Worm (Caenorhabditis elegans): Measurements from ENCODE around the gene grsp-1.

Gene grsp-1

DNA sequence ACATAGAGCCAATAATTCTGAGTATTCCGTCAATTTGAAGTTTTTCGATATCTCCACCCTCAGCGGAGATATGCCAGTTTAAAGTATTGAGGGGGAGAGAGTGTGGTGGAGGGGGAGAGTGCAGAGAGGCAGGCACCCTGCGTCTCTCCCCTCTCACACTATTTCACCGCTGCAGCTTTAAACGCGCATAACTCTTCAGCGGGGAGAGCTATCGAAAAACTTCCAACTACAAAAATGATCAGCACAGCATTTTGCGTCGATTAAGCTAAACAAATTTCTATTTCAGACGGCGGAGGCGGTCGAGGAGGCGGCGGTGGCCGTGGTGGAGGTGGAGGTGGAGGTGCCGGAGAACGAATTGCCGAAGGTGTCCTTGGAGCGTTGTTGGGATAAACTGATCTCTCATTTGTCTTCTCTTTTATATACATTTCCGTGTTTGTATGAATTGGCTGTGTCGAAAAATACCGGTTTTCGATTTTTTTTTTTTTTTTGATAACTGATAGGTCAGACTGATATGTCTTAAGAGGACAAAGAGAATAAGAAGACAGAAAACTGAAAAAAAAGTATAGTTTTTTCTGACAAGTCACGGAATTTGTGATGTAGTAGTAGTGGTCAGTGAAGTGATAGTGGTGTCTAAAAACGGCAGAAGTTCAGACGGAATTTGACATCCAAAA is 2.5 kb downstream of the grsp-1 start:
- peak; percentile 4 for TF ChIP-seq lin-13 (GFP tag; optimal IDR thresholded peaks at IDR 0.05)
- peak; percentile 21 for TF ChIP-seq ama-1 (optimal IDR thresholded peaks at IDR 0.05)
- peak; percentile 11 for TF ChIP-seq nhr-21 (tag; optimal IDR thresholded peaks at IDR 0.05)
- TF ChIP-seq sma-9 (GFP tag; optimal IDR thresholded peaks at IDR 0.05): no peak
- TF ChIP-seq sma-9 (tag; optimal IDR thresholded peaks at IDR 0.05): no peak
- peak; percentile 32 for TF ChIP-seq Y55F3AM.14 (GFP tag; optimal IDR thresholded peaks at IDR 0.05)
- no peak for TF ChIP-seq crh-2 (tag; optimal IDR thresholded peaks at IDR 0.05)

DNA sequence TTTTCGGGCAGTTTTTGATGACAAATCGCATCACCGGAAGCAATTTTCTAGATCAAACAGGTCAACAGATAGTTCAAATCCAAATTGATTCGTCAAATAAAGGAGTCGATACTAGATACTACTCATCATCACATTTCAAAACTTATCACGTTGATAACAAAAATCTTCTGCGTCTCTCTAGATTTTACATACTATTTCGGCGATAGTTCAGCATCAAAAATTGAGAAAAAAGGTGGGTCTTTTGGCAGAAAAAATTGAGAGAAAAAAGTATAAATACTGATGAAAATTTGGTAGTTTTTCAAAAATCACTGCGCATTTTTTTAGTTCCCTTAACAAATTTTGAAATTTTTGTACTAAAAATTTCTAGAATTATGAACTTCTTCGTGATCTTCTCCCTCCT is 3.9 kb downstream of the grsp-1 start, which contains the start of gene nlp-26:
Gene nlp-26 (plus strand): TSS at position 301 of the 400 bp plus-strand sequence.
- TF ChIP-seq crh-2 (tag; optimal IDR thresholded peaks at IDR 0.05) (no peak), fos-1 (tag; optimal IDR thresholded peaks at IDR 0.05) (no peak), nhr-25 (tag; optimal IDR thresholded peaks at IDR 0.05) (peak; percentile 14), gmeb-1 (tag; optimal IDR thresholded peaks at IDR 0.05) (no peak)

DNA sequence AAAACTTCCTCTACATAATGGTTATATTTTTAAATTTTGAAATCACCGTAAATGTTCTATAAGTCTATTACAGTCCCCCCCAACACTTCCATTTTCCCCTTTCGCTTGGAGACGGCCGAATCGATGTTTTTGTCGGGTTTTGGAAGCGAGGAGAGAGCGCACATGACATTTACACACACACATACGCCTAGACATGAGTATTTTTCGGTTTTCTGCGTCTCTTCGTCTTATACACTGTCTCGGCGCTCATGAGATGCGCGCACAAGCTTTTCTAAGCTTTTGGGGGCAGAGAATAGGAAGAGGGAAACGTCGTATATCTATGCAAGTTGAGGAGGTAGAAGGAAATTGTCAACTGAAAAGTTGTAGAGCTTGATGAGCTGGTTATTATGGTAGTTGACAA is 10.8 kb downstream of the grsp-1 start:
- no peak for TF ChIP-seq skn-1 (tag; optimal IDR thresholded peaks at IDR 0.05)
- TF ChIP-seq nhr-129 (tag; optimal IDR thresholded peaks at IDR 0.05): peak; percentile 57
- TF ChIP-seq mab-5 (tag; optimal IDR thresholded peaks at IDR 0.05): peak; percentile 4
- TF ChIP-seq lsy-2 (tag; optimal IDR thresholded peaks at IDR 0.05): peak in 1 of 2 experiments; percentile 31

DNA sequence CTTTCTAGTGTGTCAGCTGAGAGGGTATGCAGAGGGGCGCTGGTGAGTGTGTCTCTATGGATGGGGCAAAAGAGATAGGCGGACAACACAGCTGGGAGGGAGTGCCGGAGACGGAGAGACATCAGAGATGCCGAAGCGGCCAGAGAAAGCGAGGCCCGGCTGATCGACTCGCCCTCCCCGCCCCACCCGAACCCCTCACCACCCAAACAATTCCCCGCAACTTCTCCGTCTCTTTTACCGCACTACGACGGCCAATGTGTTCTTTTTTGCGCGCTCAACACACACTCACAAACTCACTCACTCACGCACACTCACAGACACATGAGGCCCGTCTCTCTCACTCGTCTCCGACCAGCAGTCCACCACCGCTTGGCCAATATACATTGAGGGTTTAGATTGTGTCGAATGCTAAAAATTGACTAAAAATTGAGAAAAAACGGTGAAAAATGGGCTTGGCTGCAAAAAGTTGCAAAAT is 13.2 kb downstream of the grsp-1 start, which contains the start of gene Y43F8C.3:
Gene Y43F8C.3 (minus strand): TSS at position 187 of the 475 bp plus-strand sequence.
- TF ChIP-seq sma-3 (GFP tag; optimal IDR thresholded peaks at IDR 0.05) (no peak), fos-1 (tag; optimal IDR thresholded peaks at IDR 0.05) (peak; percentile 43), nhr-237 (tag; optimal IDR thresholded peaks at IDR 0.05) (no peak), sma-9 (GFP tag; optimal IDR thresholded peaks at IDR 0.05) (peak; percentile 15), sma-9 (tag; optimal IDR thresholded peaks at IDR 0.05) (no peak), C34F6.9 (tag; optimal IDR thresholded peaks at IDR 0.05) (peak; percentile 73), ztf-4 (tag; optimal IDR thresholded peaks at IDR 0.05) (peak; percentile 33), nhr-10 (tag; optimal IDR thresholded peaks at IDR 0.05) (no peak), ztf-11 (tag; optimal IDR thresholded peaks at IDR 0.05) (no peak), lin-39 (tag; optimal IDR thresholded peaks at IDR 0.05) (no peak), ceh-16 (tag; optimal IDR thresholded peaks at IDR 0.05) (peak; percentile 28), lin-13 (GFP tag; optimal IDR thresholded peaks at IDR 0.05) (peak; percentile 76), snpc-4 (tag; optimal IDR thresholded peaks at IDR 0.05) (peak; percentile 37), nhr-6 (tag; optimal IDR thresholded peaks at IDR 0.05) (no peak), mdl-1 (tag; optimal IDR thresholded peaks at IDR 0.05) (peak; percentile 34 to 47), lsy-2 (tag; optimal IDR thresholded peaks at IDR 0.05) (peak in 1 of 2 experiments; percentile 59), nhr-12 (tag; optimal IDR thresholded peaks at IDR 0.05) (no peak), gmeb-1 (tag; optimal IDR thresholded peaks at IDR 0.05) (peak; percentile 25), nhr-77 (tag; optimal IDR thresholded peaks at IDR 0.05) (no peak), mab-5 (tag; optimal IDR thresholded peaks at IDR 0.05) (peak; percentile 22), nhr-129 (tag; optimal IDR thresholded peaks at IDR 0.05) (peak; percentile 89), zag-1 (tag; optimal IDR thresholded peaks at IDR 0.05) (peak; percentile 63), lin-11 (tag; optimal IDR thresholded peaks at IDR 0.05) (peak; percentile 82), F13H6.1 (tag; optimal IDR thresholded peaks at IDR 0.05) (peak; percentile 46), unc-55 (GFP tag; optimal IDR thresholded peaks at IDR 0.05) (peak; percentile 77), nhr-25 (tag; optimal IDR thresholded peaks at IDR 0.05) (peak; percentile 73), sem-4 (tag; optimal IDR thresholded peaks at IDR 0.05) (peak; percentile 10), elt-1 (tag; optimal IDR thresholded peaks at IDR 0.05) (no peak), crh-2 (tag; optimal IDR thresholded peaks at IDR 0.05) (peak; percentile 43), nhr-21 (tag; optimal IDR thresholded peaks at IDR 0.05) (peak; percentile 11), ceh-82 (tag; optimal IDR thresholded peaks at IDR 0.05) (no peak)

Measured in whole organism, L2 larva.